Worm (Caenorhabditis elegans) whole organism, early embryonic: ENCODE measurements around the gene fbxb-111.

ENCODE experiments used
- B0310.2 ChIP-seq: sonication (generic microtip); optimal IDR thresholded peaks from 2 replicates; lab custom pipeline; 2016; ENCODE audit warnings: mild to moderate bottlenecking, missing genetic modification characterization, missing compliant biosample characterization
- F13C5.2 ChIP-seq: sonication (generic microtip); optimal IDR thresholded peaks from 2 replicates; lab custom pipeline; 2017; ENCODE audit warnings: mild to moderate bottlenecking, missing genetic modification characterization, inconsistent platforms, missing compliant biosample characterization
- aly-1 ChIP-seq: sonication (generic microtip); optimal IDR thresholded peaks from 2 replicates; lab custom pipeline; 2016; ENCODE audit warnings: missing genetic modification characterization, missing compliant biosample characterization
- ama-1 ChIP-seq: fragments of 150-350 bp; optimal IDR thresholded peaks from 2 replicates; lab custom pipeline; 2014
- ceh-13 ChIP-seq: fragments of 200-800 bp; sonication (Bioruptor generic); optimal IDR thresholded peaks from 2 replicates; lab custom pipeline; 2018; ENCODE audit warnings: mild to moderate bottlenecking, missing genetic modification characterization, missing compliant biosample characterization
- ceh-36 ChIP-seq: sonication (generic microtip); optimal IDR thresholded peaks from 2 replicates; lab custom pipeline; 2016; ENCODE audit warnings: missing genetic modification characterization, inconsistent platforms, missing compliant biosample characterization
- ets-7 ChIP-seq: sonication (generic microtip); optimal IDR thresholded peaks from 2 replicates; lab custom pipeline; 2016; ENCODE audit warnings: missing genotype, missing genetic modification characterization, missing compliant biosample characterization
- flt-1 ChIP-seq: fragments of 200-800 bp; sonication (Bioruptor generic); IDR thresholded peaks from 2 replicates; pipeline ENCODE4 v1.3.6; 2022; ENCODE audit warnings: missing genetic modification characterization, missing compliant biosample characterization
- hmbx-1 ChIP-seq: sonication (generic microtip); optimal IDR thresholded peaks from 2 replicates; lab custom pipeline; 2016; ENCODE audit warnings: mild to moderate bottlenecking, missing genetic modification characterization, missing compliant biosample characterization
- hmg-4 ChIP-seq: fragments of 200-800 bp; sonication (Bioruptor generic); optimal IDR thresholded peaks from 2 replicates; lab custom pipeline; 2018; ENCODE audit warnings: mild to moderate bottlenecking, missing genetic modification characterization, missing compliant biosample characterization
- hnd-1 ChIP-seq: sonication (generic microtip); optimal IDR thresholded peaks from 2 replicates; lab custom pipeline; 2016; ENCODE audit warnings: missing genetic modification characterization, missing compliant biosample characterization
- pes-1 ChIP-seq: fragments of 200-800 bp; sonication (Bioruptor generic); IDR thresholded peaks from 2 replicates; pipeline ENCODE4 v1.3.6; 2022; ENCODE audit warnings: missing genetic modification reagents, missing genetic modification characterization, missing compliant biosample characterization
- scrt-1 ChIP-seq: fragments of 200-800 bp; sonication (Bioruptor generic); IDR thresholded peaks from 2 replicates; pipeline ENCODE4 v1.3.6; 2022; ENCODE audit warnings: missing genetic modification characterization, missing compliant biosample characterization
- sea-1 ChIP-seq: fragments of 200-800 bp; sonication (Bioruptor generic); conservative IDR thresholded peaks from 2 replicates; pipeline ENCODE4 v1.3.6; 2022; ENCODE audit warnings: missing genetic modification characterization, missing compliant biosample characterization
- tbx-11 ChIP-seq: fragments of 200-800 bp; sonication (Bioruptor generic); IDR thresholded peaks from 2 replicates; pipeline ENCODE4 v1.3.6; 2022; ENCODE audit warnings: missing genetic modification characterization, missing compliant biosample characterization
- tbx-37 ChIP-seq: fragments of 200-800 bp; sonication (Bioruptor generic); conservative IDR thresholded peaks from 2 replicates; pipeline ENCODE4 v1.3.6; 2022; ENCODE audit warnings: missing genetic modification reagents, missing genetic modification characterization, missing compliant biosample characterization
- tra-4 ChIP-seq: sonication (generic microtip); optimal IDR thresholded peaks from 2 replicates; lab custom pipeline; 2017; ENCODE audit warnings: missing genetic modification characterization, missing compliant biosample characterization

Gene fbxb-111

ce11 chrII:2805566-2805965 is 30.8 kb upstream of the fbxb-111 start:
- no peak for TF ChIP-seq hmbx-1
- no peak for TF ChIP-seq aly-1
- TF ChIP-seq ceh-36 (tag; lab: Kevin White, UChicago): no peak
- no peak for TF ChIP-seq B0310.2 (tag; lab: Kevin White, UChicago)
- TF ChIP-seq F13C5.2: no peak
- TF ChIP-seq tbx-37 (GFP tag; lab: Robert Waterston, UW): no peak
- TF ChIP-seq tbx-11: no peak
- no peak for TF ChIP-seq hnd-1 (tag; lab: Kevin White, UChicago)
- no peak for TF ChIP-seq ets-7 (tag; lab: Kevin White, UChicago)
- no peak for TF ChIP-seq ama-1
- TF ChIP-seq ceh-13 (GFP tag; lab: Kevin White, UChicago): no peak
- TF ChIP-seq hmg-4 (GFP tag; lab: Kevin White, UChicago): no peak
- no peak for TF ChIP-seq sea-1
- TF ChIP-seq tra-4 (tag; lab: Kevin White, UChicago): no peak
- TF ChIP-seq scrt-1 (GFP tag; lab: Robert Waterston, UW): no peak
- TF ChIP-seq pes-1 (GFP tag; lab: Robert Waterston, UW): no peak
- no peak for TF ChIP-seq flt-1 (GFP tag; lab: Robert Waterston, UW)

- TF ChIP-seq ceh-13 (GFP tag; lab: Kevin White, UChicago) (no peak), hnd-1 (tag; lab: Kevin White, UChicago) (no peak)
Observed at ce11 chrII:2804949-2805348, 30.1 kb upstream of the fbxb-111 start.

- TF ChIP-seq aly-1: no peak
- TF ChIP-seq tbx-11: no peak
- no peak for TF ChIP-seq flt-1 (GFP tag; lab: Robert Waterston, UW)
- no peak for TF ChIP-seq tbx-37 (GFP tag; lab: Robert Waterston, UW)
- TF ChIP-seq hmbx-1: no peak
- TF ChIP-seq ceh-13 (GFP tag; lab: Kevin White, UChicago): no peak
- TF ChIP-seq hnd-1 (tag; lab: Kevin White, UChicago): no peak
- no peak for TF ChIP-seq F13C5.2
- no peak for TF ChIP-seq ama-1
- TF ChIP-seq ceh-36 (tag; lab: Kevin White, UChicago): no peak
- TF ChIP-seq B0310.2 (tag; lab: Kevin White, UChicago): no peak
- no peak for TF ChIP-seq tra-4 (tag; lab: Kevin White, UChicago)
- TF ChIP-seq pes-1 (GFP tag; lab: Robert Waterston, UW): no peak
- no peak for TF ChIP-seq sea-1
- TF ChIP-seq hmg-4 (GFP tag; lab: Kevin White, UChicago): no peak
Observed at ce11 chrII:2804245-2804644, 29.4 kb upstream of the fbxb-111 start.

ce11 chrII:2802804-2803586 is 28.2 kb upstream of the fbxb-111 start:
- TF ChIP-seq tbx-11 (no peak), hmg-4 (GFP tag; lab: Kevin White, UChicago) (no peak), hnd-1 (tag; lab: Kevin White, UChicago) (no peak), tbx-37 (GFP tag; lab: Robert Waterston, UW) (no peak), B0310.2 (tag; lab: Kevin White, UChicago) (no peak), scrt-1 (GFP tag; lab: Robert Waterston, UW) (no peak), F13C5.2 (no peak), ceh-36 (tag; lab: Kevin White, UChicago) (no peak), ama-1 (no peak), ceh-13 (GFP tag; lab: Kevin White, UChicago) (no peak), sea-1 (no peak), pes-1 (GFP tag; lab: Robert Waterston, UW) (no peak), aly-1 (no peak)

ce11 chrII:2801764-2802163 is 27.0 kb upstream of the fbxb-111 start:
- TF ChIP-seq tbx-11: no peak

- no peak for TF ChIP-seq ceh-36 (tag; lab: Kevin White, UChicago)
- no peak for TF ChIP-seq tbx-37 (GFP tag; lab: Robert Waterston, UW)
- TF ChIP-seq B0310.2 (tag; lab: Kevin White, UChicago): no peak
Observed at ce11 chrII:2800550-2801233, 25.9 kb upstream of the fbxb-111 start, which contains the start of gene nhr-119. Gene nhr-119 (minus strand): TSS chrII:2800600.

ce11 chrII:2797951-2798350 is 23.1 kb upstream of the fbxb-111 start:
- TF ChIP-seq sea-1 (no peak), tbx-11 (no peak), scrt-1 (GFP tag; lab: Robert Waterston, UW) (no peak), ceh-13 (GFP tag; lab: Kevin White, UChicago) (no peak), F13C5.2 (no peak), tbx-37 (GFP tag; lab: Robert Waterston, UW) (no peak), ama-1 (no peak), aly-1 (no peak), hmbx-1 (no peak), hnd-1 (tag; lab: Kevin White, UChicago) (no peak), pes-1 (GFP tag; lab: Robert Waterston, UW) (no peak), B0310.2 (tag; lab: Kevin White, UChicago) (no peak)

ce11 chrII:2796431-2796830 is 21.6 kb upstream of the fbxb-111 start:
- TF ChIP-seq F13C5.2 (no peak), hmg-4 (GFP tag; lab: Kevin White, UChicago) (no peak), tbx-11 (no peak), hmbx-1 (no peak), tbx-37 (GFP tag; lab: Robert Waterston, UW) (no peak), tra-4 (tag; lab: Kevin White, UChicago) (no peak), scrt-1 (GFP tag; lab: Robert Waterston, UW) (no peak), pes-1 (GFP tag; lab: Robert Waterston, UW) (no peak), ceh-36 (tag; lab: Kevin White, UChicago) (no peak), hnd-1 (tag; lab: Kevin White, UChicago) (no peak), flt-1 (GFP tag; lab: Robert Waterston, UW) (no peak), sea-1 (no peak), ama-1 (no peak), ets-7 (tag; lab: Kevin White, UChicago) (no peak), aly-1 (no peak), ceh-13 (GFP tag; lab: Kevin White, UChicago) (no peak), B0310.2 (tag; lab: Kevin White, UChicago) (no peak)
